Fruit fly (Drosophila melanogaster): ENCODE measurements around the gene unc-13-4A.

- no peak for TF ChIP-seq h (optimal IDR thresholded peaks at IDR 0.05)
- no peak for TF ChIP-seq HLH3B (GFP tag; IDR thresholded peaks at IDR 0.05)
- TF ChIP-seq cato (GFP tag; optimal IDR thresholded peaks at IDR 0.05; ENCODE audit: borderline replicate concordance): no peak
- TF ChIP-seq CG2678 (tag; optimal IDR thresholded peaks at IDR 0.05): no peak
- peak in 1 of 2 experiments; percentile 60 for TF ChIP-seq insv (GFP tag; optimal IDR thresholded peaks at IDR 0.05)
- no peak for TF ChIP-seq gcm2 (GFP tag; optimal IDR thresholded peaks at IDR 0.05)
- peak; percentile 89 for TF ChIP-seq gsb-n (tag; optimal IDR thresholded peaks at IDR 0.05)
- TF ChIP-seq CG32767 (GFP tag; IDR thresholded peaks at IDR 0.05): no peak
- no peak for TF ChIP-seq usp (GFP tag; optimal IDR thresholded peaks at IDR 0.05)
- TF ChIP-seq ftz-f1 (GFP tag; optimal IDR thresholded peaks at IDR 0.05): no peak
- TF ChIP-seq pnt (GFP tag; optimal IDR thresholded peaks at IDR 0.05): no peak
- no peak for TF ChIP-seq dmrt99B (tag; optimal IDR thresholded peaks at IDR 0.05)
- TF ChIP-seq CG10565 (GFP tag; optimal IDR thresholded peaks at IDR 0.05): no peak
Measured at dm6 chr3L:7334990-7335389, 22.3 kb upstream of the unc-13-4A start, which contains the start of the genes wrm1 and wrm2.
